Worm (Caenorhabditis elegans) whole organism, late embryonic: ENCODE measurements around the gene kin-26.

Source experiments
- C38D4.7 ChIP-seq: fragments of 200-800 bp; sonication (Bioruptor generic); optimal IDR thresholded peaks from 2 replicates; lab custom pipeline; 2018; ENCODE audit warnings: mild to moderate bottlenecking, missing genetic modification characterization, moderate library complexity, missing compliant biosample characterization
- K02D7.2 ChIP-seq: sonication (generic microtip); optimal IDR thresholded peaks from 2 replicates; lab custom pipeline; 2017; ENCODE audit warnings: mild to moderate bottlenecking, missing genetic modification characterization, missing compliant biosample characterization
- T23F11.4 ChIP-seq: fragments of 200-800 bp; sonication (Bioruptor generic); optimal IDR thresholded peaks from 2 replicates; lab custom pipeline; 2018; ENCODE audit warnings: mild to moderate bottlenecking, missing genetic modification characterization, missing compliant biosample characterization
- ceh-14 ChIP-seq: sonication (generic microtip); optimal IDR thresholded peaks from 2 replicates; lab custom pipeline; 2016; ENCODE audit warnings: missing genotype, missing genetic modification characterization, missing compliant biosample characterization
- ceh-18 ChIP-seq: sonication (generic microtip); optimal IDR thresholded peaks from 2 replicates; lab custom pipeline; 2016; ENCODE audit warnings: missing genetic modification characterization, missing compliant biosample characterization
- ceh-2 ChIP-seq: sonication (generic microtip); optimal IDR thresholded peaks from 2 replicates; lab custom pipeline; 2016; ENCODE audit warnings: missing genotype, missing genetic modification characterization, missing compliant biosample characterization
- ceh-22 ChIP-seq: sonication (generic microtip); optimal IDR thresholded peaks from 2 replicates; lab custom pipeline; 2017; ENCODE audit warnings: missing biosample characterization, missing genetic modification characterization
- ceh-24 ChIP-seq: sonication (generic microtip); optimal IDR thresholded peaks from 2 replicates; lab custom pipeline; 2016; ENCODE audit warnings: mild to moderate bottlenecking, missing genetic modification characterization, missing compliant biosample characterization
- ceh-34 ChIP-seq: sonication (generic microtip); optimal IDR thresholded peaks from 2 replicates; lab custom pipeline; 2016; ENCODE audit warnings: mild to moderate bottlenecking, missing genetic modification characterization, missing compliant biosample characterization
- ceh-48 ChIP-seq: sonication (generic microtip); optimal IDR thresholded peaks from 2 replicates; lab custom pipeline; 2016; ENCODE audit warnings: missing genetic modification characterization, inconsistent platforms, missing compliant biosample characterization
- ceh-9 ChIP-seq: sonication (generic microtip); optimal IDR thresholded peaks from 2 replicates; lab custom pipeline; 2016; ENCODE audit warnings: mild to moderate bottlenecking, missing genetic modification characterization, inconsistent platforms, missing compliant biosample characterization
- che-1 ChIP-seq: sonication (generic microtip); optimal IDR thresholded peaks from 2 replicates; lab custom pipeline; 2016; ENCODE audit warnings: mild to moderate bottlenecking, missing genetic modification characterization, missing compliant biosample characterization
- dmd-4 ChIP-seq: sonication (generic microtip); optimal IDR thresholded peaks from 2 replicates; lab custom pipeline; 2016; ENCODE audit warnings: borderline replicate concordance, missing genetic modification characterization, missing compliant biosample characterization
- dve-1 ChIP-seq: sonication (generic microtip); optimal IDR thresholded peaks from 2 replicates; lab custom pipeline; 2017; ENCODE audit warnings: antibody characterized with exemption, mild to moderate bottlenecking, missing genetic modification characterization, missing compliant biosample characterization
- elt-2 ChIP-seq: sonication (generic microtip); optimal IDR thresholded peaks from 2 replicates; lab custom pipeline; 2016; ENCODE audit warnings: missing genetic modification reagents, missing genetic modification characterization, missing compliant biosample characterization
- eyg-1 ChIP-seq: sonication (generic microtip); optimal IDR thresholded peaks from 2 replicates; lab custom pipeline; 2016; ENCODE audit warnings: missing genotype, missing genetic modification characterization, missing compliant biosample characterization
- fax-1 ChIP-seq: sonication (generic microtip); optimal IDR thresholded peaks from 2 replicates; lab custom pipeline; 2016; ENCODE audit warnings: missing genotype, missing genetic modification characterization, missing compliant biosample characterization
- fkh-10 ChIP-seq: fragments of 150-350 bp; optimal IDR thresholded peaks from 2 replicates; lab custom pipeline; 2014; ENCODE audit warnings: missing biosample characterization, missing genetic modification reagents, missing genetic modification characterization
- gmeb-2 ChIP-seq: sonication (generic microtip); optimal IDR thresholded peaks from 2 replicates; lab custom pipeline; 2016; ENCODE audit warnings: missing genetic modification characterization, inconsistent platforms, missing compliant biosample characterization
- hlh-15 ChIP-seq: sonication (generic microtip); optimal IDR thresholded peaks from 2 replicates; lab custom pipeline; 2016; ENCODE audit warnings: missing genetic modification characterization, missing compliant biosample characterization
- hlh-30 ChIP-seq: sonication (generic microtip); optimal IDR thresholded peaks from 2 replicates; lab custom pipeline; 2017; ENCODE audit warnings: antibody characterized with exemption, missing genetic modification characterization, missing compliant biosample characterization; ENCODE audit not compliant: insufficient read depth
- hlh-6 ChIP-seq: sonication (generic microtip); optimal IDR thresholded peaks from 2 replicates; lab custom pipeline; 2016; ENCODE audit warnings: missing genotype, missing genetic modification characterization, missing compliant biosample characterization
- lin-11 ChIP-seq: fragments of 200-800 bp; sonication (Bioruptor generic); optimal IDR thresholded peaks from 2 replicates; lab custom pipeline; 2018; ENCODE audit warnings: mild to moderate bottlenecking, missing genetic modification characterization, missing compliant biosample characterization
- madf-2 ChIP-seq: sonication (generic microtip); optimal IDR thresholded peaks from 2 replicates; lab custom pipeline; 2017; ENCODE audit warnings: missing genetic modification characterization, missing compliant biosample characterization
- nfya-1 ChIP-seq: sonication (generic microtip); optimal IDR thresholded peaks from 2 replicates; lab custom pipeline; 2017; ENCODE audit warnings: missing genetic modification characterization, mild to moderate bottlenecking, missing compliant biosample characterization, antibody characterized with exemption, moderate library complexity
- nhr-11 ChIP-seq: fragments of 150-350 bp; optimal IDR thresholded peaks from 2 replicates; lab custom pipeline; 2014; ENCODE audit warnings: missing biosample characterization, missing genetic modification characterization
- npax-4 ChIP-seq: sonication (generic microtip); optimal IDR thresholded peaks from 2 replicates; lab custom pipeline; 2016; ENCODE audit warnings: missing genetic modification characterization, missing compliant biosample characterization
- odd-2 ChIP-seq: sonication (generic microtip); optimal IDR thresholded peaks from 2 replicates; lab custom pipeline; 2017; ENCODE audit warnings: antibody characterized with exemption, mild to moderate bottlenecking, missing genetic modification characterization, missing compliant biosample characterization
- pag-3 ChIP-seq: sonication (generic microtip); optimal IDR thresholded peaks from 2 replicates; lab custom pipeline; 2016; ENCODE audit warnings: missing compliant biosample characterization, missing genetic modification characterization, borderline replicate concordance
- pat-9 ChIP-seq: fragments of 200-800 bp; sonication (Bioruptor generic); optimal IDR thresholded peaks from 2 replicates; lab custom pipeline; 2018; ENCODE audit warnings: mild to moderate bottlenecking, missing genetic modification characterization, moderate library complexity, missing compliant biosample characterization
- pax-1 ChIP-seq: fragments of 150-350 bp; optimal IDR thresholded peaks from 2 replicates; lab custom pipeline; 2014; ENCODE audit warnings: missing biosample characterization, missing genetic modification characterization
- pha-2 ChIP-seq: sonication (generic microtip); optimal IDR thresholded peaks from 2 replicates; lab custom pipeline; 2017; ENCODE audit warnings: mild to moderate bottlenecking, missing genetic modification characterization, missing compliant biosample characterization
- pha-4 ChIP-seq: fragments of 150-350 bp; optimal IDR thresholded peaks from 2 replicates; lab custom pipeline; 2018; ENCODE audit warnings: missing biosample characterization, missing genetic modification reagents, missing genetic modification characterization
- sdc-2 ChIP-seq: sonication (generic microtip); optimal IDR thresholded peaks from 2 replicates; lab custom pipeline; 2016; ENCODE audit warnings: missing genotype, missing genetic modification characterization, missing compliant biosample characterization
- sox-2 ChIP-seq: fragments of 200-800 bp; sonication (Bioruptor generic); IDR thresholded peaks from 2 replicates; pipeline ENCODE4 v1.3.6; 2022; ENCODE audit warnings: missing genetic modification reagents, missing genetic modification characterization, missing compliant biosample characterization
- sox-4 ChIP-seq: sonication (generic microtip); optimal IDR thresholded peaks from 2 replicates; lab custom pipeline; 2017; ENCODE audit warnings: mild to moderate bottlenecking, missing genetic modification characterization, inconsistent platforms, missing compliant biosample characterization
- tbx-2 ChIP-seq: sonication (generic microtip); optimal IDR thresholded peaks from 2 replicates; lab custom pipeline; 2016; ENCODE audit warnings: missing genetic modification characterization, missing compliant biosample characterization
- tbx-7 ChIP-seq: sonication (generic microtip); optimal IDR thresholded peaks from 2 replicates; lab custom pipeline; 2016; ENCODE audit warnings: missing genotype, missing genetic modification characterization, missing compliant biosample characterization
- ttx-3 ChIP-seq: sonication (generic microtip); optimal IDR thresholded peaks from 2 replicates; lab custom pipeline; 2016; ENCODE audit warnings: missing genetic modification reagents, missing genetic modification characterization, missing compliant biosample characterization
- unc-3 ChIP-seq, 2 experiments: fragments of 200-800 bp in 1 of 2; sonication (Bioruptor generic) in 1 of 2; sonication (generic microtip) in 1 of 2; conservative IDR thresholded peaks in 1 of 2; optimal IDR thresholded peaks in 1 of 2; 2 replicates each; pipeline versions ENCODE4 v1.3.6 to Lab custom; 2016 to 2022; ENCODE audit warnings: missing compliant biosample characterization in 2 of 2, missing genetic modification characterization in 2 of 2, missing genetic modification reagents in 1 of 2
- unc-42 ChIP-seq: sonication (generic microtip); optimal IDR thresholded peaks from 2 replicates; lab custom pipeline; 2016; ENCODE audit warnings: missing genotype, missing genetic modification characterization, missing compliant biosample characterization
- unc-86 ChIP-seq: sonication (generic microtip); optimal IDR thresholded peaks from 2 replicates; lab custom pipeline; 2016; ENCODE audit warnings: missing genetic modification characterization, missing compliant biosample characterization
- ztf-16 ChIP-seq: sonication (generic microtip); optimal IDR thresholded peaks from 2 replicates; lab custom pipeline; 2017; ENCODE audit warnings: missing genetic modification characterization, missing compliant biosample characterization

kin-26 gene

DNA sequence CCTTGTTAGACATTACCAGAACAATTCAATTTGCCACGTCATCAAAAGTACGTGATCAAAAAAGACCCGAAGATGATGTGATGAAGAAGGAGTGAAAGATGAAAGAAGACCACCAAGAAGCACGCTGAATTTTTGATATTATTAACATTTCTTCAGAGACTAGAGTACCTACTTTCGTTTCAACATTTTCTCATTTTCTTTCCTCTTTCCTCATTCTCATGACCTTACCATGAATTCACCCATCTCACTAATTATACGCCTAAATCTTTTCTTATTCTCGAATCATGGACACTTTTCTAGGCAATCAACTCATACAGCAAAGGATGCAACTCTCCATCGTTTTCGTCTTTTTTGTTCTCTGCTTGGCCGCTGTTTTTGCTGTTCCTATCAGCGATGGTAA, 9.1 kb downstream of the kin-26 start, which contains the start of gene flp-10:
flp-10 (plus strand) TSS at position 301 of the 400 bp plus-strand sequence.
- TF ChIP-seq lin-11 (tag; lab: Kevin White, UChicago) (no peak), ceh-2 (tag; lab: Kevin White, UChicago) (no peak), ttx-3 (no peak)

DNA sequence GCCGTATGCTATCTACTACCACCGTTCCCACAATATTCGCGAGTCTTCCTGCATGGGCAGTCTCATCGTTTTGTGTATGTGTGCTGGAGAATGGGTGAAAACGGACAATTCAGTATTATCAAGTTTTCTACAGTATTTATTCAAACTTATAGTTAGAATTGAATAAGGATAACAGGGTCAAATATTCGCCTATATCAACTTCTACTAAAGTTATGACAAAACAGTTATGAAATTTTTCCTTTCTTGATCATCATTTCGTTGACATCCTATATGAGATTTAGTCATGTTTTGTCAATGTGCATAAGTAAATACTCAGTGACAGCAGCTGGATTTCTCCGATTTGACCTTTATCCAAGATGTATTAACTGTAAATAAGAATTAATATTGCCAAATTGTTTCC, 26.4 kb downstream of the kin-26 start:
- TF ChIP-seq unc-86 (no peak), ceh-48 (tag; lab: Kevin White, UChicago) (no peak), sdc-2 (tag; lab: Kevin White, UChicago) (no peak), K02D7.2 (tag; lab: Kevin White, UChicago) (no peak), sox-2 (GFP tag; lab: Robert Waterston, UW) (no peak), pat-9 (no peak), npax-4 (tag; lab: Kevin White, UChicago) (no peak), ceh-34 (tag; lab: Kevin White, UChicago) (no peak), sox-4 (tag; lab: Kevin White, UChicago) (no peak), nhr-11 (no peak), pha-4 (tag; lab: Kevin White, UChicago) (no peak), nfya-1 (tag; lab: Kevin White, UChicago) (no peak), fax-1 (tag; lab: Kevin White, UChicago) (no peak), pag-3 (tag; lab: Kevin White, UChicago) (no peak)

DNA sequence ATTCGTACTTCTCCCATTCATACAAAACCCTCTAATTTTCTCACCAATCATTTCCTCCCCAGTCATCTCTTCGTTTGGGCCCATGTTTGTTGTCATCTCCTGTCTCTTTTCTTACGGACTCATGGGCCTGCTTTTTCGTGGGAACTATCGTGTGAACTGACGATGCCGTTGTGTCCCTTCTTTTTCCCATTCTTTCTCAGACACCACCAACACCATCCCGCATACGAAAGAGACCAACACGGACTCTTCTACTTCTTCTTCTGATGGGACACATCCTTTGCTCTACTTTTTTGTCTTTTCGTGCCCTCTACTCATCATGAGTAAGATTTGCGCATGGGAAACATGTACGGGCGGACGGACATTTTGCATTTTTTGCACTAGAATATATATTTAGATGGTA, 27.4 kb downstream of the kin-26 start:
- TF ChIP-seq ztf-16 (tag; lab: Kevin White, UChicago) = no peak
- no peak for TF ChIP-seq ceh-22 (tag; lab: Kevin White, UChicago)
- no peak for TF ChIP-seq unc-42 (tag; lab: Kevin White, UChicago)
- no peak for TF ChIP-seq odd-2 (tag; lab: Kevin White, UChicago)
- no peak for TF ChIP-seq dve-1
- TF ChIP-seq eyg-1 (tag; lab: Kevin White, UChicago) = no peak
- no peak for TF ChIP-seq dmd-4
- TF ChIP-seq pha-2 (tag; lab: Kevin White, UChicago) = no peak

DNA sequence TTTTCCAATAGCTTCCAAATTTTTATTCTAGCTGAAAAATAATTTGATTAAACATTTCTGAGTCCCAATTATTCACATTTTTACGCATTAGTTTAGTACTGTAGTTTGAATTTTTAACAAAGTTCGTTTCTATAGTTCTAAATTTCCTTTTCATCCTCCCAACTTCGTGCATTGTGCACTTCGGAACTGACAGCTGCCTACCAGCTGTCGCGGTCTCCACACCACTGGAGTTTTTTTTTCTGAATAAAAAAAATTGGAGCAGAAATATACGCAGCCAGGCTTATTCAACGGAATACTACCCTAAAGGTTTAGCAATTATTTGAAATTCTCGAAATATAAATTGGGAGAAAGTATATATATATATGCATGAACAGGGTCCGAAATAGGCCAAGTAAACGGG, 28.4 kb downstream of the kin-26 start:
- TF ChIP-seq pat-9 (no peak), tbx-7 (tag; lab: Kevin White, UChicago) (no peak), nhr-11 (no peak), ceh-14 (tag; lab: Kevin White, UChicago) (no peak), ceh-9 (tag; lab: Kevin White, UChicago) (no peak), sox-2 (GFP tag; lab: Robert Waterston, UW) (no peak)

DNA sequence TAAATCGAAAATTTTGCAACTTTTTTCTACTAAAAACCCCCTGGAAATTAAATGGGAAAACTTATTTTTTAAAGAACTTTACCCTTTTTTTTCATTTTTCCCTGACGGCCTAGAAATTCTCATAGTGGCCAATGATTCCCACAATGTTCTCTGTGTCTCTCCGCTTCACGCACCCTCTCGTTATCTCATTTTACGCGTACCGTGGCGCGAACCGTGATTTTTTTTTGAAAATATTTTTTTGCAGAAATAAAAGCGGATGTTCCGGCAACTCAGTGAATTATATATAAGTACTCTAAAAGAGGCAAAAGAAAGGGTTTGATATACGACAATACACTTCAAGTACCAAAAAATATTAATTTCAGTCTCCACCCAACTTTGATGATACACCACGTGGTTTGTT, 31.3 kb downstream of the kin-26 start, which contains the start of gene C06A6.2:
C06A6.2 (plus strand) TSS at position 237 of the 400 bp plus-strand sequence.
- TF ChIP-seq hlh-30 (tag; lab: Kevin White, UChicago) = no peak

DNA sequence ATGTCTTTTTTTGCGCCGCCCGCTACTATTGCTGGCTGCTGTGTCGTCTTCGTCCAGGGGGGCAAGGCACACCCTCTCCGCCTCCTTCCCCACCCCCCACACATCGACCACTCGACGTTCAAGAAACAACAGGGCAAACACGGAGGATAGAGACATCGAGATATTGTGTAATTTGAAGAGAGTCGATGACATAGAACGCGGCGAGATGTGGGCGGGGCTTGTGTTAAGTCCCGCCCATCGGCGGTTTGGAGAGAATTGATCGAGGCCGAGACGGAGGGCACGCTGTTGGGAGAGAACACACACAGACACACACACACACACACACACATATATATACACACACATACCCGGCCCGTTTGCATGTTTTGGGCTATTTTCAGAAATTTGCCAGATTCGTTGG, 32.1 kb downstream of the kin-26 start:
- TF ChIP-seq T23F11.4 (GFP tag; lab: Kevin White, UChicago) = peak; percentile 32
- peak; percentile 44 for TF ChIP-seq ceh-14 (tag; lab: Kevin White, UChicago)
- TF ChIP-seq elt-2 (tag; lab: Kevin White, UChicago) = peak; percentile 42
- no peak for TF ChIP-seq fkh-10 (GFP tag; lab: Kevin White, UChicago)
- no peak for TF ChIP-seq pax-1 (tag; lab: Kevin White, UChicago)
- peak; percentile 25 for TF ChIP-seq madf-2 (tag; lab: Kevin White, UChicago)
- no peak for TF ChIP-seq ceh-24 (tag; lab: Kevin White, UChicago)
- TF ChIP-seq hlh-15 (tag; lab: Kevin White, UChicago) = no peak
- no peak for TF ChIP-seq unc-3 (GFP tag; conservative IDR thresholded peaks at IDR 0.05; lab: Robert Waterston, UW)
- no peak for TF ChIP-seq unc-3 (tag; optimal IDR thresholded peaks at IDR 0.05; lab: Kevin White, UChicago)
- TF ChIP-seq hlh-6 (tag; lab: Kevin White, UChicago) = peak; percentile 67
- TF ChIP-seq che-1 = peak; percentile 58
- peak; percentile 61 for TF ChIP-seq ceh-2 (tag; lab: Kevin White, UChicago)
- peak; percentile 81 for TF ChIP-seq tbx-2
- no peak for TF ChIP-seq eyg-1 (tag; lab: Kevin White, UChicago)
- peak; percentile 42 for TF ChIP-seq ceh-48 (tag; lab: Kevin White, UChicago)
- TF ChIP-seq gmeb-2 (tag; lab: Kevin White, UChicago) = no peak
- TF ChIP-seq ttx-3 = no peak
- peak; percentile 12 for TF ChIP-seq C38D4.7 (GFP tag; lab: Kevin White, UChicago)
- peak; percentile 84 for TF ChIP-seq ceh-18 (tag; lab: Kevin White, UChicago)
